Fruit fly (Drosophila melanogaster): ENCODE results near the gene CG5342.

CG5342 gene

dm6 chr3R:11628416-11629041 is 49.9 kb downstream of the CG5342 start, which contains the start of gene CG14712 (continued):
- TF ChIP-seq CG9797 (GFP tag; optimal IDR thresholded peaks at IDR 0.05) (peak; percentile 73), CG10431 (GFP tag; optimal IDR thresholded peaks at IDR 0.05) (no peak), CG13123 (GFP tag; optimal IDR thresholded peaks at IDR 0.05) (no peak), CG14965 (GFP tag; optimal IDR thresholded peaks at IDR 0.05; ENCODE audit: borderline replicate concordance) (no peak), CG17829 (tag; optimal IDR thresholded peaks at IDR 0.05) (peak; percentile 60), CG12391 (tag; optimal IDR thresholded peaks at IDR 0.05) (peak; percentile 68), Sin3A (optimal IDR thresholded peaks at IDR 0.05) (no peak), stwl (tag; optimal IDR thresholded peaks at IDR 0.05) (peak; percentile 84), pzg (GFP tag; optimal IDR thresholded peaks at IDR 0.05) (peak; percentile 89), Bgb (GFP tag; IDR thresholded peaks at IDR 0.05; ENCODE audit: partially characterized antibody) (peak; percentile 59; the same call in 1 of the 2 replicates), CG10959 (GFP tag; IDR thresholded peaks at IDR 0.05) (no peak), Xbp1 (GFP tag; optimal IDR thresholded peaks at IDR 0.05) (peak; percentile 45), NC2β (GFP tag; optimal IDR thresholded peaks at IDR 0.05) (peak; percentile 2), Ets97D (GFP tag; optimal IDR thresholded peaks at IDR 0.05) (peak; percentile 77), Optix (GFP tag; IDR thresholded peaks at IDR 0.05) (no peak), oc (tag; optimal IDR thresholded peaks at IDR 0.05) (no peak), Myb (GFP tag; optimal IDR thresholded peaks at IDR 0.05) (peak; percentile 47), CG16813 (GFP tag; IDR thresholded peaks at IDR 0.05; ENCODE audit: partially characterized antibody) (peak; percentile 27; the same call in 1 of the 3 replicates), CG12299 (tag; optimal IDR thresholded peaks at IDR 0.05) (peak; percentile 35), Blimp-1 (GFP tag; optimal IDR thresholded peaks at IDR 0.05) (no peak), caup (GFP tag; optimal IDR thresholded peaks at IDR 0.05; ENCODE audit: severe bottlenecking) (no peak), amos (GFP tag; IDR thresholded peaks at IDR 0.05; ENCODE audit: partially characterized antibody) (peak; percentile 56; the same call in 1 of the 2 replicates), crp (GFP tag; optimal IDR thresholded peaks at IDR 0.05) (peak in 1 of 2 experiments; percentile 51), hbn (GFP tag; IDR thresholded peaks at IDR 0.05; ENCODE audit: partially characterized antibody) (peak; percentile 48; the same call in 1 of the 2 replicates), CG10267 (tag; optimal IDR thresholded peaks at IDR 0.05) (peak; percentile 69), zen (tag; optimal IDR thresholded peaks at IDR 0.05) (no peak), lola (GFP tag; optimal IDR thresholded peaks at IDR 0.05) (peak in 1 of 3 experiments; percentile 15), CG10147 (GFP tag; optimal IDR thresholded peaks at IDR 0.05) (peak; percentile 33), Opbp (GFP tag; IDR thresholded peaks at IDR 0.05; ENCODE audit: partially characterized antibody) (0 out of 3 replicates have a peak, but pooled peaks have one; percentile 25), lilli (GFP tag; optimal IDR thresholded peaks at IDR 0.05) (peak; percentile 67), CG14710 (tag; optimal IDR thresholded peaks at IDR 0.05) (peak; percentile 96), CG4854 (GFP tag; optimal IDR thresholded peaks at IDR 0.05) (no peak), MBD-R2 (GFP tag; IDR thresholded peaks at IDR 0.05) (peak; percentile 68), Max (GFP tag; optimal IDR thresholded peaks at IDR 0.05) (peak; percentile 49), Scr (GFP tag; IDR thresholded peaks at IDR 0.05; ENCODE audit: partially characterized antibody) (peak; percentile 59), slp2 (GFP tag; optimal IDR thresholded peaks at IDR 0.05) (no peak), TFAM (GFP tag; optimal IDR thresholded peaks at IDR 0.05) (no peak), Nf-YB (GFP tag; optimal IDR thresholded peaks at IDR 0.05) (no peak), vvl (GFP tag; IDR thresholded peaks at IDR 0.05) (0 out of 2 replicates have a peak, but pooled peaks have one; percentile 40), lbe (GFP tag; optimal IDR thresholded peaks at IDR 0.05) (peak; percentile 46), CG31365 (tag; optimal IDR thresholded peaks at IDR 0.05) (no peak), CG7556 (GFP tag; optimal IDR thresholded peaks at IDR 0.05) (no peak), scrt (GFP tag; optimal IDR thresholded peaks at IDR 0.05) (no peak), Hr51 (GFP tag; optimal IDR thresholded peaks at IDR 0.05) (peak in 1 of 2 experiments; percentile 36), CG4404 (GFP tag; IDR thresholded peaks at IDR 0.05) (no peak), CG11247 (GFP tag; IDR thresholded peaks at IDR 0.05) (no peak), ttk (GFP tag; IDR thresholded peaks at IDR 0.05) (no peak)

Measured in whole organism, embryonic.